Worm (Caenorhabditis elegans): Measurements from ENCODE around the gene ZK418.11.

The ZK418.11 gene

ce11 chrIII:7101814-7102477 is 1.9 kb downstream of the ZK418.11 start (continued):
- TF ChIP-seq rec-8 (tag; optimal IDR thresholded peaks at IDR 0.05) = no peak
- no peak for TF ChIP-seq dpff-1 (tag; optimal IDR thresholded peaks at IDR 0.05)
- no peak for TF ChIP-seq ceh-27 (GFP tag; optimal IDR thresholded peaks at IDR 0.05)
- TF ChIP-seq ztf-25 (GFP tag; IDR thresholded peaks at IDR 0.05) = peak; percentile 72; the same call in 1 of the 2 replicates
- no peak for TF ChIP-seq rpc-1 (optimal IDR thresholded peaks at IDR 0.05)
- peak; percentile 6 for TF ChIP-seq rpc-1 (tag; optimal IDR thresholded peaks at IDR 0.05)
- no peak for TF ChIP-seq ztf-3 (GFP tag; optimal IDR thresholded peaks at IDR 0.05)
- no peak; the same call in 1 of the 2 replicates for TF ChIP-seq nfyb-1 (GFP tag; IDR thresholded peaks at IDR 0.05)
- TF ChIP-seq D2030.7 (GFP tag; IDR thresholded peaks at IDR 0.05) = peak; percentile 86
- peak; percentile 37 for TF ChIP-seq snpc-4 (GFP tag; optimal IDR thresholded peaks at IDR 0.05)
- TF ChIP-seq snpc-4 (tag; optimal IDR thresholded peaks at IDR 0.05) = peak in 1 of 4 experiments; percentile 71
- no peak for TF ChIP-seq ceh-40 (GFP tag; IDR thresholded peaks at IDR 0.05)
- peak; percentile 95 for TF ChIP-seq Y79H2A.3 (GFP tag; conservative IDR thresholded peaks at IDR 0.05)
- TF ChIP-seq F52B5.7 (tag; optimal IDR thresholded peaks at IDR 0.05) = peak; percentile 72
- no peak for TF ChIP-seq nhr-27 (tag; optimal IDR thresholded peaks at IDR 0.05)
- no peak for TF ChIP-seq B0261.1 (tag; optimal IDR thresholded peaks at IDR 0.05)
- no peak for TF ChIP-seq dpl-1 (GFP tag; optimal IDR thresholded peaks at IDR 0.05)
- peak; percentile 85 for TF ChIP-seq madf-3 (GFP tag; IDR thresholded peaks at IDR 0.05)
- TF ChIP-seq C17E4.6 (GFP tag; IDR thresholded peaks at IDR 0.05) = 0 out of 2 replicates have a peak, but pooled peaks have one; percentile 11
- peak; percentile 35 for TF ChIP-seq F33H1.4 (GFP tag; IDR thresholded peaks at IDR 0.05)
- no peak for TF ChIP-seq lsy-27 (tag; optimal IDR thresholded peaks at IDR 0.05; ENCODE audit: borderline replicate concordance, insufficient read depth)
- TF ChIP-seq athp-1 (tag; optimal IDR thresholded peaks at IDR 0.05) = peak; percentile 76
- TF ChIP-seq nhr-80 (tag; optimal IDR thresholded peaks at IDR 0.05) = no peak
- TF ChIP-seq nhr-120 (GFP tag; IDR thresholded peaks at IDR 0.05) = no peak
- TF ChIP-seq K12H6.12 (tag; optimal IDR thresholded peaks at IDR 0.05) = no peak

ce11 chrIII:7103940-7104440 is 3.9 kb downstream of the ZK418.11 start, which contains the start of gene cpg-2:
cpg-2 (minus strand) TSS chrIII:7103990.
- TF ChIP-seq hsf-1 (GFP tag; IDR thresholded peaks at IDR 0.05) (peak; percentile 86), F52B5.7 (tag; optimal IDR thresholded peaks at IDR 0.05) (no peak), sea-2 (GFP tag; IDR thresholded peaks at IDR 0.05) (no peak), lin-26 (GFP tag; IDR thresholded peaks at IDR 0.05) (no peak), bed-2 (GFP tag; IDR thresholded peaks at IDR 0.05) (no peak), somi-1 (GFP tag; optimal IDR thresholded peaks at IDR 0.05) (no peak), hlh-12 (tag; optimal IDR thresholded peaks at IDR 0.05) (no peak), Y53F4B.3 (GFP tag; IDR thresholded peaks at IDR 0.05) (no peak), ceh-58 (GFP tag; IDR thresholded peaks at IDR 0.05) (no peak), F33H1.4 (GFP tag; IDR thresholded peaks at IDR 0.05) (peak; percentile 85), lin-54 (GFP tag; optimal IDR thresholded peaks at IDR 0.05) (peak; percentile 96), madf-8 (GFP tag; conservative IDR thresholded peaks at IDR 0.05) (peak; percentile 99), T26A5.8 (tag; optimal IDR thresholded peaks at IDR 0.05) (no peak), let-526 (GFP tag; IDR thresholded peaks at IDR 0.05) (no peak), ztf-3 (GFP tag; optimal IDR thresholded peaks at IDR 0.05) (no peak), ccch-3 (GFP tag; optimal IDR thresholded peaks at IDR 0.05) (no peak), ztf-22 (GFP tag; optimal IDR thresholded peaks at IDR 0.05) (no peak), B0035.1 (tag; optimal IDR thresholded peaks at IDR 0.05) (no peak), gei-17 (GFP tag; optimal IDR thresholded peaks at IDR 0.05) (no peak), snpc-1.3 (tag; optimal IDR thresholded peaks at IDR 0.05; ENCODE audit: insufficient read depth) (peak; percentile 89), tbp1 (GFP tag; optimal IDR thresholded peaks at IDR 0.05) (peak; percentile 64), xnd-1 (tag; optimal IDR thresholded peaks at IDR 0.05) (peak; percentile 97), madf-3 (GFP tag; IDR thresholded peaks at IDR 0.05) (peak; percentile 91), C06A6.2 (GFP tag; conservative IDR thresholded peaks at IDR 0.05) (no peak), rcor-1 (GFP tag; IDR thresholded peaks at IDR 0.05) (peak; percentile 91), rpc-1 (optimal IDR thresholded peaks at IDR 0.05) (no peak), rpc-1 (tag; optimal IDR thresholded peaks at IDR 0.05) (no peak), mxl-1 (tag; optimal IDR thresholded peaks at IDR 0.05) (no peak), attf-5 (GFP tag; optimal IDR thresholded peaks at IDR 0.05) (no peak)
